Worm (Caenorhabditis elegans) whole organism, late embryonic: ENCODE results near the gene lin-18.
A peak's percentile ranks its signal among the peaks of the same experiment; 100 is the strongest.

Experiments
- C38D4.7 ChIP-seq: fragments of 200-800 bp; sonication (Bioruptor generic); optimal IDR thresholded peaks from 2 replicates; lab custom pipeline; 2018; ENCODE audit warnings: mild to moderate bottlenecking, missing genetic modification characterization, moderate library complexity, missing compliant biosample characterization
- F13H6.1 ChIP-seq: sonication (generic microtip); optimal IDR thresholded peaks from 2 replicates; lab custom pipeline; 2016; ENCODE audit warnings: missing genetic modification characterization, missing compliant biosample characterization
- Y22D7AL.16 ChIP-seq: sonication (generic microtip); optimal IDR thresholded peaks from 2 replicates; lab custom pipeline; 2016; ENCODE audit warnings: missing genetic modification characterization, missing compliant biosample characterization
- ahr-1 ChIP-seq: sonication (generic microtip); optimal IDR thresholded peaks from 2 replicates; lab custom pipeline; 2016; ENCODE audit warnings: missing genetic modification characterization, missing compliant biosample characterization
- ama-1 ChIP-seq: fragments of 150-350 bp; optimal IDR thresholded peaks from 2 replicates; lab custom pipeline; 2014
- ceh-14 ChIP-seq: sonication (generic microtip); optimal IDR thresholded peaks from 2 replicates; lab custom pipeline; 2016; ENCODE audit warnings: missing genotype, missing genetic modification characterization, missing compliant biosample characterization
- ceh-2 ChIP-seq: sonication (generic microtip); optimal IDR thresholded peaks from 2 replicates; lab custom pipeline; 2016; ENCODE audit warnings: missing genotype, missing genetic modification characterization, missing compliant biosample characterization
- ceh-22 ChIP-seq: sonication (generic microtip); optimal IDR thresholded peaks from 2 replicates; lab custom pipeline; 2017; ENCODE audit warnings: missing biosample characterization, missing genetic modification characterization
- ceh-24 ChIP-seq: sonication (generic microtip); optimal IDR thresholded peaks from 2 replicates; lab custom pipeline; 2016; ENCODE audit warnings: mild to moderate bottlenecking, missing genetic modification characterization, missing compliant biosample characterization
- ceh-31 ChIP-seq: sonication (generic microtip); optimal IDR thresholded peaks from 2 replicates; lab custom pipeline; 2016; ENCODE audit warnings: missing genetic modification characterization, missing compliant biosample characterization
- ceh-34 ChIP-seq: sonication (generic microtip); optimal IDR thresholded peaks from 2 replicates; lab custom pipeline; 2016; ENCODE audit warnings: mild to moderate bottlenecking, missing genetic modification characterization, missing compliant biosample characterization
- ceh-45 ChIP-seq: fragments of 200-800 bp; sonication (Bioruptor generic); IDR thresholded peaks from 2 replicates; pipeline ENCODE4 v1.3.6; 2022; ENCODE audit warnings: missing genetic modification reagents, missing genetic modification characterization, missing compliant biosample characterization
- ceh-9 ChIP-seq: sonication (generic microtip); optimal IDR thresholded peaks from 2 replicates; lab custom pipeline; 2016; ENCODE audit warnings: mild to moderate bottlenecking, missing genetic modification characterization, inconsistent platforms, missing compliant biosample characterization
- che-1 ChIP-seq: sonication (generic microtip); optimal IDR thresholded peaks from 2 replicates; lab custom pipeline; 2016; ENCODE audit warnings: mild to moderate bottlenecking, missing genetic modification characterization, missing compliant biosample characterization
- dve-1 ChIP-seq: sonication (generic microtip); optimal IDR thresholded peaks from 2 replicates; lab custom pipeline; 2017; ENCODE audit warnings: antibody characterized with exemption, mild to moderate bottlenecking, missing genetic modification characterization, missing compliant biosample characterization
- elt-2 ChIP-seq: sonication (generic microtip); optimal IDR thresholded peaks from 2 replicates; lab custom pipeline; 2016; ENCODE audit warnings: missing genetic modification reagents, missing genetic modification characterization, missing compliant biosample characterization
- elt-4 ChIP-seq: sonication (generic microtip); optimal IDR thresholded peaks from 2 replicates; lab custom pipeline; 2016; ENCODE audit warnings: missing genetic modification characterization, missing compliant biosample characterization
- eyg-1 ChIP-seq: sonication (generic microtip); optimal IDR thresholded peaks from 2 replicates; lab custom pipeline; 2016; ENCODE audit warnings: missing genotype, missing genetic modification characterization, missing compliant biosample characterization
- fax-1 ChIP-seq: sonication (generic microtip); optimal IDR thresholded peaks from 2 replicates; lab custom pipeline; 2016; ENCODE audit warnings: missing genotype, missing genetic modification characterization, missing compliant biosample characterization
- fkh-10 ChIP-seq: fragments of 150-350 bp; optimal IDR thresholded peaks from 2 replicates; lab custom pipeline; 2014; ENCODE audit warnings: missing biosample characterization, missing genetic modification reagents, missing genetic modification characterization
- gmeb-2 ChIP-seq: sonication (generic microtip); optimal IDR thresholded peaks from 2 replicates; lab custom pipeline; 2016; ENCODE audit warnings: missing genetic modification characterization, inconsistent platforms, missing compliant biosample characterization
- hlh-13 ChIP-seq: fragments of 200-800 bp; sonication (Bioruptor generic); optimal IDR thresholded peaks from 2 replicates; lab custom pipeline; 2018; ENCODE audit warnings: mild to moderate bottlenecking, missing genetic modification characterization, missing compliant biosample characterization
- hlh-30 ChIP-seq: sonication (generic microtip); optimal IDR thresholded peaks from 2 replicates; lab custom pipeline; 2017; ENCODE audit warnings: antibody characterized with exemption, missing genetic modification characterization, missing compliant biosample characterization; ENCODE audit not compliant: insufficient read depth
- hlh-6 ChIP-seq: sonication (generic microtip); optimal IDR thresholded peaks from 2 replicates; lab custom pipeline; 2016; ENCODE audit warnings: missing genotype, missing genetic modification characterization, missing compliant biosample characterization
- hlh-8 ChIP-seq: sonication (generic microtip); optimal IDR thresholded peaks from 2 replicates; lab custom pipeline; 2016; ENCODE audit warnings: missing genotype, missing genetic modification characterization, missing compliant biosample characterization
- lim-6 ChIP-seq: sonication (generic microtip); optimal IDR thresholded peaks from 2 replicates; lab custom pipeline; 2016; ENCODE audit warnings: missing genetic modification characterization, missing compliant biosample characterization
- madf-2 ChIP-seq: sonication (generic microtip); optimal IDR thresholded peaks from 2 replicates; lab custom pipeline; 2017; ENCODE audit warnings: missing genetic modification characterization, missing compliant biosample characterization
- mec-3 ChIP-seq: sonication (generic microtip); optimal IDR thresholded peaks from 2 replicates; lab custom pipeline; 2016; ENCODE audit warnings: borderline replicate concordance, missing genetic modification characterization, missing compliant biosample characterization
- nfya-1 ChIP-seq: sonication (generic microtip); optimal IDR thresholded peaks from 2 replicates; lab custom pipeline; 2017; ENCODE audit warnings: missing genetic modification characterization, mild to moderate bottlenecking, missing compliant biosample characterization, antibody characterized with exemption, moderate library complexity
- nhr-232 ChIP-seq: sonication (generic microtip); optimal IDR thresholded peaks from 2 replicates; lab custom pipeline; 2016; ENCODE audit warnings: missing genetic modification characterization, missing compliant biosample characterization
- odd-2 ChIP-seq: sonication (generic microtip); optimal IDR thresholded peaks from 2 replicates; lab custom pipeline; 2017; ENCODE audit warnings: antibody characterized with exemption, mild to moderate bottlenecking, missing genetic modification characterization, missing compliant biosample characterization
- pag-3 ChIP-seq: sonication (generic microtip); optimal IDR thresholded peaks from 2 replicates; lab custom pipeline; 2016; ENCODE audit warnings: missing compliant biosample characterization, missing genetic modification characterization, borderline replicate concordance
- pax-1 ChIP-seq: fragments of 150-350 bp; optimal IDR thresholded peaks from 2 replicates; lab custom pipeline; 2014; ENCODE audit warnings: missing biosample characterization, missing genetic modification characterization
- pha-2 ChIP-seq: sonication (generic microtip); optimal IDR thresholded peaks from 2 replicates; lab custom pipeline; 2017; ENCODE audit warnings: mild to moderate bottlenecking, missing genetic modification characterization, missing compliant biosample characterization
- pha-4 ChIP-seq: fragments of 150-350 bp; optimal IDR thresholded peaks from 2 replicates; lab custom pipeline; 2018; ENCODE audit warnings: missing biosample characterization, missing genetic modification reagents, missing genetic modification characterization
- ref-2 ChIP-seq: sonication (generic microtip); optimal IDR thresholded peaks from 2 replicates; lab custom pipeline; 2016; ENCODE audit warnings: missing genetic modification characterization, missing compliant biosample characterization
- sox-4 ChIP-seq: sonication (generic microtip); optimal IDR thresholded peaks from 2 replicates; lab custom pipeline; 2017; ENCODE audit warnings: mild to moderate bottlenecking, missing genetic modification characterization, inconsistent platforms, missing compliant biosample characterization
- syd-9 ChIP-seq: sonication (generic microtip); optimal IDR thresholded peaks from 2 replicates; lab custom pipeline; 2016; ENCODE audit warnings: mild to moderate bottlenecking, missing genetic modification characterization, moderate library complexity, missing compliant biosample characterization
- tbx-7 ChIP-seq: sonication (generic microtip); optimal IDR thresholded peaks from 2 replicates; lab custom pipeline; 2016; ENCODE audit warnings: missing genotype, missing genetic modification characterization, missing compliant biosample characterization
- ttx-3 ChIP-seq: sonication (generic microtip); optimal IDR thresholded peaks from 2 replicates; lab custom pipeline; 2016; ENCODE audit warnings: missing genetic modification reagents, missing genetic modification characterization, missing compliant biosample characterization
- unc-55 ChIP-seq: sonication (generic microtip); optimal IDR thresholded peaks from 2 replicates; lab custom pipeline; 2017; ENCODE audit warnings: missing biosample characterization, missing genetic modification reagents, missing genetic modification characterization
- unc-86 ChIP-seq: sonication (generic microtip); optimal IDR thresholded peaks from 2 replicates; lab custom pipeline; 2016; ENCODE audit warnings: missing genetic modification characterization, missing compliant biosample characterization
- zip-5 ChIP-seq: sonication (generic microtip); optimal IDR thresholded peaks from 2 replicates; lab custom pipeline; 2016; ENCODE audit warnings: missing genetic modification characterization, missing compliant biosample characterization

Gene lin-18

DNA sequence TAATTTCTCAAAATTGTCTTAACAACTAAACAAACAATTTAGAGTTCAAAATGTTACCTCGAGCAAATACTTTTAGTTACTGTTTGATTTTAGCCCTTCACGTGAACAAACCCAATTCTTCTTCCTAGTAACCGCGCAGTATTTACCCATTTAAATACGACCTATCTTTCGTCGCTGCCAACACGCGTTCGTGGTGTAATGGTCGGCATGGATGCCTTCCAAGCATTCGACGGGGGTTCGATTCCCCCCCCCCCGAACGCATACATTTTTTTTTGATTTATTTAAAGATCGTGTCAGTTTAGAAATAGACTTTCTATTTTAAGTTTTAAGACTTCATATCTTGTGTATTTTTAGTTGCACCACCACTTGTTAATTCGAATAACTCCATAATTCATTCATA lies 36.1 kb downstream of the lin-18 start (continued):
- peak; percentile 40 for TF ChIP-seq elt-2 (tag; lab: Kevin White, UChicago)
- TF ChIP-seq ceh-34 (tag; lab: Kevin White, UChicago) = no peak
- TF ChIP-seq hlh-8 (tag; lab: Kevin White, UChicago) = no peak
- no peak for TF ChIP-seq mec-3 (tag; lab: Kevin White, UChicago)
- no peak for TF ChIP-seq odd-2
- TF ChIP-seq unc-55 = no peak
- no peak for TF ChIP-seq ceh-24 (tag; lab: Kevin White, UChicago)
- TF ChIP-seq hlh-6 (tag; lab: Kevin White, UChicago) = peak; percentile 52
- no peak for TF ChIP-seq pag-3 (tag; lab: Kevin White, UChicago)
- peak; percentile 7 for TF ChIP-seq eyg-1
- peak; percentile 15 for TF ChIP-seq ceh-14 (tag; lab: Kevin White, UChicago)
- no peak for TF ChIP-seq dve-1 (tag; lab: Kevin White, UChicago)
- no peak for TF ChIP-seq nfya-1
- peak; percentile 64 for TF ChIP-seq che-1 (tag; lab: Kevin White, UChicago)
- no peak for TF ChIP-seq pha-4 (tag; lab: Kevin White, UChicago)
- no peak for TF ChIP-seq ceh-2 (tag; lab: Kevin White, UChicago)
- TF ChIP-seq ama-1 (lab: Kevin White, UChicago) = no peak
- TF ChIP-seq ceh-9 = no peak
- peak; percentile 52 for TF ChIP-seq nhr-232
- TF ChIP-seq tbx-7 = no peak
- TF ChIP-seq F13H6.1 (tag; lab: Kevin White, UChicago) = no peak
- no peak for TF ChIP-seq elt-4
- TF ChIP-seq madf-2 (tag; lab: Kevin White, UChicago) = peak; percentile 16

ce11 chrX:3997040-3997439 lies 38.7 kb downstream of the lin-18 start, which contains the start of gene R02E12.5:
TSS of gene R02E12.5 (plus strand) at chrX:3997340.
- no peak for TF ChIP-seq nhr-232
- TF ChIP-seq gmeb-2 (tag; lab: Kevin White, UChicago) = no peak
- TF ChIP-seq pag-3 (tag; lab: Kevin White, UChicago) = no peak
- no peak for TF ChIP-seq hlh-8 (tag; lab: Kevin White, UChicago)
- no peak for TF ChIP-seq ceh-9
- no peak for TF ChIP-seq ahr-1
- no peak for TF ChIP-seq zip-5 (tag; lab: Kevin White, UChicago)
- TF ChIP-seq mec-3 (tag; lab: Kevin White, UChicago) = no peak
- no peak for TF ChIP-seq fax-1 (tag; lab: Kevin White, UChicago)
- TF ChIP-seq elt-4 = no peak
- TF ChIP-seq ceh-31 = no peak
- no peak for TF ChIP-seq sox-4 (tag; lab: Kevin White, UChicago)
- no peak for TF ChIP-seq ttx-3
- TF ChIP-seq unc-86 (tag; lab: Kevin White, UChicago) = no peak
- no peak for TF ChIP-seq hlh-6 (tag; lab: Kevin White, UChicago)
- no peak for TF ChIP-seq odd-2
- TF ChIP-seq hlh-30 (tag; lab: Kevin White, UChicago) = no peak

ce11 chrX:4003220-4003619 lies 44.9 kb downstream of the lin-18 start, which contains the start of gene R02E12.12:
TSS of gene R02E12.12 (plus strand) at chrX:4003520.
- TF ChIP-seq syd-9 (no peak), elt-2 (tag; lab: Kevin White, UChicago) (no peak), ceh-45 (no peak)

DNA sequence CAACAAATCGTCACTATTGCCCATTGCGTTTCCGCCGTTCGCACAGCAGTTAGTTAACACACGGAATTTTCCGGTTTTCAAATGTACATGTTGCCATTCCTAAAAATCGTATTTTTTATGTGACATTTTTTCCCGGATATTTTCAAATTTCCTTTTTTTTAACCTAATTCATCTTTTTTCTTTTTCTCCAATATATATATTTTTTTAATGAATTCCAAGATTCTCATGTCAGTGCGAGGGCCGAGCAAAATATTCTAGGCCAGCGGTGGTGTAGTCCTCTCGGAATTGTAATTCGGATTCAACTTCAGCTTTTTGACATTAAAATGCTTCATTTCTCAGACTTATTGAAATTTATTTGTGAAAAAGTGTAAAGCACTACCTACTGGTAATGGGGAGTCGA lies 46.7 kb downstream of the lin-18 start, which contains the start of gene R02E12.4:
R02E12.4 (plus strand) TSS at position 301 of the 400 bp plus-strand sequence.
- TF ChIP-seq hlh-13 (no peak), elt-4 (no peak), ref-2 (tag; lab: Kevin White, UChicago) (no peak), Y22D7AL.16 (tag; lab: Kevin White, UChicago) (no peak), hlh-8 (tag; lab: Kevin White, UChicago) (no peak), dve-1 (tag; lab: Kevin White, UChicago) (no peak), C38D4.7 (no peak), F13H6.1 (tag; lab: Kevin White, UChicago) (no peak), pha-2 (tag; lab: Kevin White, UChicago) (no peak), fkh-10 (GFP tag; lab: Kevin White, UChicago) (no peak), hlh-6 (tag; lab: Kevin White, UChicago) (no peak), sox-4 (tag; lab: Kevin White, UChicago) (no peak), pax-1 (tag; lab: Kevin White, UChicago) (no peak), ahr-1 (no peak), pha-4 (tag; lab: Kevin White, UChicago) (no peak), ttx-3 (no peak), fax-1 (tag; lab: Kevin White, UChicago) (no peak), lim-6 (no peak), ceh-22 (no peak), hlh-30 (tag; lab: Kevin White, UChicago) (no peak)
- TF ChIP-seq, all 69 proteins: peak for 0
